Worm (Caenorhabditis elegans) whole organism, L2 larva: ENCODE data around the gene Y42G9A.3.

ENCODE experiments used
- C34F6.9 ChIP-seq: fragments of 150-350 bp; optimal IDR thresholded peaks from 2 replicates; lab custom pipeline; 2014; ENCODE audit warnings: missing biosample characterization, missing genetic modification characterization
- F13H6.1 ChIP-seq: sonication (generic microtip); optimal IDR thresholded peaks from 2 replicates; lab custom pipeline; 2016; ENCODE audit warnings: missing genetic modification characterization, missing compliant biosample characterization
- R02D3.7 ChIP-seq: fragments of 150-350 bp; optimal IDR thresholded peaks from 2 replicates; lab custom pipeline; 2014; ENCODE audit warnings: missing biosample characterization, missing genetic modification characterization
- Y55F3AM.14 ChIP-seq: fragments of 200-800 bp; sonication (Bioruptor generic); optimal IDR thresholded peaks from 2 replicates; lab custom pipeline; 2018; ENCODE audit warnings: mild to moderate bottlenecking, missing genetic modification characterization, missing compliant biosample characterization
- ZK546.5 ChIP-seq: sonication (generic microtip); optimal IDR thresholded peaks from 2 replicates; lab custom pipeline; 2017; ENCODE audit warnings: missing biosample characterization, missing genetic modification characterization
- alr-1 ChIP-seq: fragments of 150-350 bp; optimal IDR thresholded peaks from 2 replicates; lab custom pipeline; 2014; ENCODE audit warnings: missing biosample characterization, missing genetic modification characterization
- aly-2 ChIP-seq: fragments of 150-350 bp; optimal IDR thresholded peaks from 2 replicates; lab custom pipeline; 2014; ENCODE audit warnings: missing biosample characterization, missing genetic modification characterization
- ama-1 ChIP-seq: fragments of 150-350 bp; optimal IDR thresholded peaks from 2 replicates; lab custom pipeline; 2018; ENCODE audit warnings: inconsistent platforms
- blmp-1 ChIP-seq: sonication (generic microtip); optimal IDR thresholded peaks from 2 replicates; lab custom pipeline; 2017; ENCODE audit warnings: missing genetic modification characterization, mild to moderate bottlenecking, missing compliant biosample characterization, antibody characterized with exemption, moderate library complexity; ENCODE audit not compliant: insufficient read depth
- ceh-16 ChIP-seq: fragments of 150-350 bp; optimal IDR thresholded peaks from 2 replicates; lab custom pipeline; 2014; ENCODE audit warnings: missing biosample characterization, missing genetic modification characterization
- crh-2 ChIP-seq: sonication (generic microtip); optimal IDR thresholded peaks from 2 replicates; lab custom pipeline; 2017; ENCODE audit warnings: missing biosample characterization, missing genetic modification characterization
- dmd-4 ChIP-seq: sonication (generic microtip); optimal IDR thresholded peaks from 2 replicates; lab custom pipeline; 2017; ENCODE audit warnings: missing biosample characterization, missing genetic modification characterization
- elt-1 ChIP-seq: fragments of 150-350 bp; optimal IDR thresholded peaks from 2 replicates; lab custom pipeline; 2014; ENCODE audit warnings: missing biosample characterization, missing genetic modification characterization
- elt-3 ChIP-seq: sonication (generic microtip); optimal IDR thresholded peaks from 2 replicates; lab custom pipeline; 2017; ENCODE audit warnings: missing biosample characterization, missing genetic modification characterization
- fos-1 ChIP-seq: fragments of 150-350 bp; optimal IDR thresholded peaks from 2 replicates; lab custom pipeline; 2014; ENCODE audit warnings: missing biosample characterization, missing genetic modification characterization
- gmeb-1 ChIP-seq: fragments of 150-350 bp; optimal IDR thresholded peaks from 2 replicates; lab custom pipeline; 2014; ENCODE audit warnings: missing biosample characterization, missing genetic modification characterization
- lin-11 ChIP-seq: fragments of 150-350 bp; sonication (generic microtip); optimal IDR thresholded peaks from 2 replicates; lab custom pipeline; 2014; ENCODE audit warnings: missing biosample characterization, missing genetic modification characterization, inconsistent platforms, mixed read lengths
- lin-39 ChIP-seq: fragments of 150-350 bp; optimal IDR thresholded peaks from 2 replicates; lab custom pipeline; 2014; ENCODE audit warnings: missing biosample characterization, missing genetic modification reagents, missing genetic modification characterization
- lsy-2 ChIP-seq, 2 experiments: fragments of 150-350 bp in 1 of 2; sonication (generic microtip) in 1 of 2; optimal IDR thresholded peaks; 2 replicates each; lab custom pipeline; 2014 to 2017; ENCODE audit warnings: missing biosample characterization in 2 of 2, missing genetic modification characterization in 2 of 2
- mab-5 ChIP-seq: fragments of 150-350 bp; optimal IDR thresholded peaks from 2 replicates; lab custom pipeline; 2014; ENCODE audit warnings: missing biosample characterization, missing genetic modification characterization
- mbf-1 ChIP-seq: sonication (generic microtip); optimal IDR thresholded peaks from 2 replicates; lab custom pipeline; 2017; ENCODE audit warnings: missing biosample characterization, missing genetic modification characterization
- nhr-11 ChIP-seq: fragments of 150-350 bp; optimal IDR thresholded peaks from 2 replicates; lab custom pipeline; 2014; ENCODE audit warnings: missing biosample characterization, missing genetic modification characterization
- nhr-129 ChIP-seq: fragments of 150-350 bp; optimal IDR thresholded peaks from 2 replicates; lab custom pipeline; 2014; ENCODE audit warnings: missing biosample characterization, missing genetic modification characterization
- nhr-21 ChIP-seq: fragments of 150-350 bp; optimal IDR thresholded peaks from 2 replicates; lab custom pipeline; 2014; ENCODE audit warnings: missing biosample characterization, missing genetic modification characterization
- nhr-23 ChIP-seq: fragments of 150-350 bp; optimal IDR thresholded peaks from 2 replicates; lab custom pipeline; 2014; ENCODE audit warnings: missing biosample characterization, missing genetic modification reagents, missing genetic modification characterization
- nhr-237 ChIP-seq: fragments of 150-350 bp; optimal IDR thresholded peaks from 2 replicates; lab custom pipeline; 2014; ENCODE audit warnings: missing biosample characterization, missing genetic modification characterization
- nhr-25 ChIP-seq: fragments of 150-350 bp; sonication (generic microtip); optimal IDR thresholded peaks from 3 replicates; lab custom pipeline; 2014; ENCODE audit warnings: missing biosample characterization, missing genetic modification characterization
- nhr-6 ChIP-seq: fragments of 150-350 bp; optimal IDR thresholded peaks from 2 replicates; lab custom pipeline; 2014; ENCODE audit warnings: missing biosample characterization, missing genetic modification characterization
- nhr-77 ChIP-seq: fragments of 150-350 bp; optimal IDR thresholded peaks from 2 replicates; lab custom pipeline; 2014; ENCODE audit warnings: missing biosample characterization, missing genetic modification characterization
- peb-1 ChIP-seq: fragments of 150-350 bp; optimal IDR thresholded peaks from 2 replicates; lab custom pipeline; 2014; ENCODE audit warnings: missing biosample characterization, missing genetic modification characterization
- sem-4 ChIP-seq: fragments of 150-350 bp; optimal IDR thresholded peaks from 2 replicates; lab custom pipeline; 2014; ENCODE audit warnings: missing biosample characterization, missing genetic modification reagents, missing genetic modification characterization
- sma-9 ChIP-seq, 2 experiments: fragments of 150-350 bp in 1 of 2; sonication (generic microtip) in 1 of 2; optimal IDR thresholded peaks; 2 replicates each; lab custom pipeline; 2014 to 2016; ENCODE audit warnings: missing genetic modification characterization in 2 of 2, mild to moderate bottlenecking in 1 of 2, missing biosample characterization in 1 of 2, missing compliant biosample characterization in 1 of 2, missing genetic modification reagents in 1 of 2, moderate library complexity in 1 of 2
- snpc-4 ChIP-seq: fragments of 150-350 bp; optimal IDR thresholded peaks from 2 replicates; lab custom pipeline; 2014; ENCODE audit warnings: missing biosample characterization, missing genetic modification characterization
- unc-39 ChIP-seq: fragments of 150-350 bp; optimal IDR thresholded peaks from 2 replicates; lab custom pipeline; 2014; ENCODE audit warnings: missing biosample characterization, missing genetic modification characterization
- unc-55 ChIP-seq: fragments of 150-350 bp; sonication (generic microtip); optimal IDR thresholded peaks from 3 replicates; lab custom pipeline; 2014; ENCODE audit warnings: missing biosample characterization, missing genetic modification reagents, missing genetic modification characterization
- unc-62 ChIP-seq: fragments of 150-350 bp; optimal IDR thresholded peaks from 2 replicates; lab custom pipeline; 2014; ENCODE audit warnings: missing biosample characterization, missing genetic modification reagents, missing genetic modification characterization
- ztf-1 ChIP-seq: fragments of 200-800 bp; sonication (Bioruptor generic); conservative IDR thresholded peaks from 2 replicates; pipeline ENCODE4 v1.3.6; 2022; ENCODE audit warnings: missing genetic modification characterization, missing compliant biosample characterization
- ztf-11 ChIP-seq: sonication (generic microtip); optimal IDR thresholded peaks from 2 replicates; lab custom pipeline; 2017; ENCODE audit warnings: missing biosample characterization, missing genetic modification characterization

Y42G9A.3 gene

DNA sequence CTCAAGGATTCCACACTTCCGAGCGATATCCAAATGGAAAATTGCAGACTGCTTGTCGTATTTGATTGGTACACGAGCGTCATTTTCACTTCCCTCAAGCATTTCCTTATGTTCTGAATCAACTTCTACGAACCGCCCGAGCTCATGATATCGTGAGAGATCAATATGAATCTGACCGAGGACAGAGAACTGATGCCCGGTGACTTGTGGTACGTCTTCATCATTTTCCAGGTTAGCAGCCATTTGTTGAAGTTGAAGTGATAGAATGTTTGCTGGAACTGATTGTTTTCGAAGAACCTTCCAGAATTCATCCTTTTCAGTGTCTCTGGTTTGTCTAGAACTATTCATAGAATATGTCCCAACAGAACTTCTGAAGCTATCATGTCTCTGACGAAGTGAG, 20.6 kb downstream of the Y42G9A.3 start:
- TF ChIP-seq Y55F3AM.14 (GFP tag; lab: Kevin White, UChicago), result no peak
- TF ChIP-seq sem-4 (tag; lab: Kevin White, UChicago), result no peak
- no peak for TF ChIP-seq ztf-1
- no peak for TF ChIP-seq lin-11 (tag; lab: Kevin White, UChicago)
- TF ChIP-seq mab-5 (tag; lab: Kevin White, UChicago), result no peak

DNA sequence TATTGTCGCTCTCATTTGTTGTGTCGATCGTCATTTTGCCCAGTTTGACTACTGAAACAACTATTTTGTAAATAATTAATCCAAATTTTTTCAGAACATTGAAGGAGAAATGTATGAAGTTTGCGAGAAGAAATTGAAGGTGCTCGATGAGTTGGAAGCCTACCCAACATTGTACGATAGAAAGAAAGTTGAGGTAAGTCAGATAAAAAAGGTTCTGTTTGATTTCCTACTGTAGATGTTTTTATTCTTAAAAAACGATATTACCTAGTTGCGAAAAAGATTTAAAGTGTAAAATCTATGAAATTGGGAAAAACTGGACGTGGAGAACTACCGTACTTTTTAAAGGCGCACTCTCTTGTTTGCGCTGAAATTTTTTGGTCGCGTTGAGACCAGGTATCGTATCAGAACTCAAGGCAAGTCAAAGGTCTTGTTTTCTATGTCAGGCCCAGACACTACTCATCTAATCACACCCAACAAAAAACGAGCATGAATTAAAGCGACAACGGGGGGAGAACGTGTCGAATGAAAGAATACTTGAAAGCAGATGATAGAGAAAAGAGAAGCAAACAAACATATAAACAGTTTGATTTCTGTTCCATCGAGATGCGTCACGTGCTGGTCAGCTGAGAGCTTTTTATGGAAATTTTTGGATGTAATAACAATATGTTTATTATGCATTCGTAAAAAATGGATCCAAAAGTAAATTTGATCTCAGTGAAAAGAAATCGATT, 22.6 kb downstream of the Y42G9A.3 start, which contains the start of gene efk-1:
efk-1 (minus strand) TSS at position 51 of the 731 bp plus-strand sequence.
- peak; percentile 20 for TF ChIP-seq ama-1 (lab: Kevin White, UChicago)
- TF ChIP-seq nhr-129 (tag; lab: Kevin White, UChicago), result peak; percentile 42
- TF ChIP-seq C34F6.9 (tag; lab: Kevin White, UChicago), result peak; percentile 21
- peak; percentile 36 for TF ChIP-seq crh-2 (tag; lab: Kevin White, UChicago)
- TF ChIP-seq snpc-4 (tag; lab: Kevin White, UChicago), result no peak
- no peak for TF ChIP-seq nhr-11 (tag; lab: Kevin White, UChicago)
- no peak for TF ChIP-seq ztf-11

DNA sequence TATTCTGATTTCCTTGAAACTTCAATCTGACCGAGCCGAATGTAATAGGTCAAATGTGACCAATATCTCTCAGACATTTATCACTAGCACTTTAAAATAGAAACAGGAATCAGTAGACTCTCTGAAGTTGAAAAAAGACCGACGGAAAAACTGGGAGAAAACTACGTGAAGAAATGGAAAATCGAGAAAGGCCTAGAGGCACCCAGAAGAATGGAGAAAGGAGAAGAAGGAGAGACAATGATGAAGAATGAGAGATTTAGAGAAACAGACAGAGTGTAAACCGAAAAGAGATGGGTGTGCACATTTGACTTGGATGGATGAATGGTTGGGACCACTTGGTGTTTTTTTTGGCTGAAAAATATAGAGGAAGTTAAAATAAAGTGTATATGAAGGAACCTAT, 24.0 kb downstream of the Y42G9A.3 start:
- no peak for TF ChIP-seq blmp-1 (tag; lab: Kevin White, UChicago)
- TF ChIP-seq nhr-11 (tag; lab: Kevin White, UChicago), result no peak
- TF ChIP-seq R02D3.7 (tag; lab: Kevin White, UChicago), result no peak
- no peak for TF ChIP-seq nhr-21
- peak; percentile 56 for TF ChIP-seq ama-1 (lab: Kevin White, UChicago)
- no peak for TF ChIP-seq Y55F3AM.14 (GFP tag; lab: Kevin White, UChicago)
- no peak for TF ChIP-seq gmeb-1 (tag; lab: Kevin White, UChicago)
- peak; percentile 80 for TF ChIP-seq C34F6.9 (tag; lab: Kevin White, UChicago)
- peak; percentile 3 for TF ChIP-seq fos-1 (tag; lab: Kevin White, UChicago)
- TF ChIP-seq elt-3, result no peak
- TF ChIP-seq peb-1, result no peak
- no peak for TF ChIP-seq nhr-6 (tag; lab: Kevin White, UChicago)
- TF ChIP-seq lsy-2 (tag; optimal IDR thresholded peaks at IDR 0.05; lab: Kevin White, UChicago), result peak in 1 of 2 experiments; percentile 60
- TF ChIP-seq sem-4 (tag; lab: Kevin White, UChicago), result no peak
- TF ChIP-seq ZK546.5 (tag; lab: Kevin White, UChicago), result no peak
- TF ChIP-seq sma-9 (GFP tag; optimal IDR thresholded peaks at IDR 0.05; lab: Kevin White, UChicago), result peak; percentile 37
- no peak for TF ChIP-seq sma-9 (tag; optimal IDR thresholded peaks at IDR 0.05; lab: Kevin White, UChicago)
- peak; percentile 32 for TF ChIP-seq crh-2 (tag; lab: Kevin White, UChicago)
- TF ChIP-seq snpc-4 (tag; lab: Kevin White, UChicago), result no peak
- TF ChIP-seq nhr-129 (tag; lab: Kevin White, UChicago), result peak; percentile 74
- TF ChIP-seq F13H6.1 (tag; lab: Kevin White, UChicago), result peak; percentile 46
- TF ChIP-seq elt-1 (tag; lab: Kevin White, UChicago), result no peak
- TF ChIP-seq aly-2 (tag; lab: Kevin White, UChicago), result no peak
- no peak for TF ChIP-seq unc-62
- peak; percentile 13 for TF ChIP-seq nhr-25 (tag; lab: Kevin White, UChicago)
- TF ChIP-seq unc-39, result no peak
- TF ChIP-seq mbf-1 (tag; lab: Kevin White, UChicago), result no peak
- no peak for TF ChIP-seq nhr-77 (tag; lab: Kevin White, UChicago)
- peak; percentile 21 for TF ChIP-seq mab-5 (tag; lab: Kevin White, UChicago)
- TF ChIP-seq ceh-16 (tag; lab: Kevin White, UChicago), result no peak
- TF ChIP-seq nhr-23 (tag; lab: Kevin White, UChicago), result no peak
- TF ChIP-seq dmd-4, result no peak
- TF ChIP-seq nhr-237 (tag; lab: Kevin White, UChicago), result no peak
- TF ChIP-seq ztf-1, result no peak
- TF ChIP-seq lin-39 (tag; lab: Kevin White, UChicago), result no peak
- peak; percentile 45 for TF ChIP-seq unc-55 (GFP tag; lab: Kevin White, UChicago)
- TF ChIP-seq alr-1 (tag; lab: Kevin White, UChicago), result no peak
